Worm (Caenorhabditis elegans): ENCODE results near the gene ccdc-55.

ce11 chrIII:4210661-4211060 lies 42.1 kb upstream of the ccdc-55 start:
- TF ChIP-seq flt-1 (GFP tag; IDR thresholded peaks at IDR 0.05) (no peak), ets-7 (tag; optimal IDR thresholded peaks at IDR 0.05) (no peak), tra-4 (tag; optimal IDR thresholded peaks at IDR 0.05) (no peak), ama-1 (optimal IDR thresholded peaks at IDR 0.05) (no peak), ceh-13 (GFP tag; optimal IDR thresholded peaks at IDR 0.05) (no peak), pes-1 (GFP tag; IDR thresholded peaks at IDR 0.05) (no peak), ceh-36 (tag; optimal IDR thresholded peaks at IDR 0.05) (no peak), hmbx-1 (tag; optimal IDR thresholded peaks at IDR 0.05) (no peak), F13C5.2 (tag; optimal IDR thresholded peaks at IDR 0.05) (no peak), sea-1 (GFP tag; conservative IDR thresholded peaks at IDR 0.05) (no peak), tbx-11 (GFP tag; IDR thresholded peaks at IDR 0.05) (no peak), aly-1 (tag; optimal IDR thresholded peaks at IDR 0.05) (no peak), hmg-4 (GFP tag; optimal IDR thresholded peaks at IDR 0.05) (no peak)
